Fruit fly (Drosophila melanogaster): ENCODE results near the gene NijA.
A peak's percentile ranks its signal among the peaks of the same experiment; 100 is the strongest.

NijA gene

dm6 chr3L:10683899-10684340 is 12.8 kb downstream of the NijA start (continued):
- TF ChIP-seq Lpt (GFP tag; optimal IDR thresholded peaks at IDR 0.05), result peak; percentile 77
- no peak for TF ChIP-seq Sox102F (GFP tag; optimal IDR thresholded peaks at IDR 0.05)
- peak; percentile 43 for TF ChIP-seq fd59A (GFP tag; optimal IDR thresholded peaks at IDR 0.05)
- peak; percentile 31 for TF ChIP-seq CG31627 (GFP tag; optimal IDR thresholded peaks at IDR 0.05)
- TF ChIP-seq net (GFP tag; optimal IDR thresholded peaks at IDR 0.05), result peak; percentile 67
- TF ChIP-seq Eip78C (GFP tag), result peak; percentile 87
- no peak for TF ChIP-seq CG8632 (GFP tag; optimal IDR thresholded peaks at IDR 0.05)
- peak; percentile 59 for TF ChIP-seq CG10669 (GFP tag; optimal IDR thresholded peaks at IDR 0.05)
- TF ChIP-seq CG6163 (GFP tag; IDR thresholded peaks at IDR 0.05), result peak; percentile 83
- TF ChIP-seq CG7368 (GFP tag; optimal IDR thresholded peaks at IDR 0.05), result peak; percentile 67
- peak; percentile 66 for TF ChIP-seq OdsH (GFP tag; optimal IDR thresholded peaks at IDR 0.05)
- TF ChIP-seq CG6276 (GFP tag; optimal IDR thresholded peaks at IDR 0.05), result peak; percentile 79

dm6 chr3L:10682725-10683367 is 13.8 kb downstream of the NijA start:
- TF ChIP-seq CG31627 (GFP tag; optimal IDR thresholded peaks at IDR 0.05) (peak; percentile 93), CG10669 (GFP tag; optimal IDR thresholded peaks at IDR 0.05) (peak; percentile 92), eg (GFP tag; IDR thresholded peaks at IDR 0.05) (peak; percentile 93), Met (GFP tag; optimal IDR thresholded peaks at IDR 0.05) (peak; percentile 96), Gug (GFP tag; IDR thresholded peaks at IDR 0.05) (peak; percentile 96), CG3919 (GFP tag; optimal IDR thresholded peaks at IDR 0.05) (peak; percentile 98), spab (GFP tag; optimal IDR thresholded peaks at IDR 0.05) (peak; percentile 97), Smox (GFP tag; optimal IDR thresholded peaks at IDR 0.05) (peak; percentile 96), CG10631 (GFP tag; optimal IDR thresholded peaks at IDR 0.05) (peak; percentile 98), Eip93F (GFP tag; optimal IDR thresholded peaks at IDR 0.05) (peak; percentile 71), vri (GFP tag; optimal IDR thresholded peaks at IDR 0.05) (peak; percentile 90), CG6276 (GFP tag; optimal IDR thresholded peaks at IDR 0.05) (peak; percentile 98), CG6808 (GFP tag; optimal IDR thresholded peaks at IDR 0.05) (peak; percentile 96), ss (GFP tag; optimal IDR thresholded peaks at IDR 0.05) (peak; percentile 94 to 96), Blimp-1 (GFP tag; optimal IDR thresholded peaks at IDR 0.05) (peak; percentile 92), CG15336 (GFP tag; IDR thresholded peaks at IDR 0.05) (peak; percentile 99), CG8319 (GFP tag; optimal IDR thresholded peaks at IDR 0.05) (peak; percentile 94), CG8119 (GFP tag; IDR thresholded peaks at IDR 0.05) (peak; percentile 99), Hr39 (GFP tag; optimal IDR thresholded peaks at IDR 0.05) (peak; percentile 91), dac (GFP tag; optimal IDR thresholded peaks at IDR 0.05) (peak; percentile 96), Eip78C (GFP tag) (peak; percentile 99), topi (GFP tag; optimal IDR thresholded peaks at IDR 0.05) (peak; percentile 94), CG11902 (GFP tag; optimal IDR thresholded peaks at IDR 0.05) (peak; percentile 96), CG8632 (GFP tag; optimal IDR thresholded peaks at IDR 0.05) (peak; percentile 98), salr (GFP tag; optimal IDR thresholded peaks at IDR 0.05) (peak; percentile 70 to 99), Sox14 (GFP tag; optimal IDR thresholded peaks at IDR 0.05) (peak; percentile 94), Ets21C (GFP tag; optimal IDR thresholded peaks at IDR 0.05) (peak; percentile 87), CG16779 (tag; optimal IDR thresholded peaks at IDR 0.05) (peak; percentile 96), CG6792 (GFP tag; optimal IDR thresholded peaks at IDR 0.05) (peak; percentile 97), Hr38 (GFP tag; optimal IDR thresholded peaks at IDR 0.05) (no peak), CG32006 (GFP tag; optimal IDR thresholded peaks at IDR 0.05) (peak; percentile 100), OdsH (GFP tag; optimal IDR thresholded peaks at IDR 0.05) (peak; percentile 98), CG6854 (GFP tag; optimal IDR thresholded peaks at IDR 0.05) (peak; percentile 95), Sox15 (GFP tag; optimal IDR thresholded peaks at IDR 0.05) (peak; percentile 97), Lpt (GFP tag; optimal IDR thresholded peaks at IDR 0.05) (peak; percentile 97), fd59A (GFP tag; optimal IDR thresholded peaks at IDR 0.05) (peak; percentile 93), fd85E (GFP tag; optimal IDR thresholded peaks at IDR 0.05) (peak; percentile 89), CG9139 (GFP tag; optimal IDR thresholded peaks at IDR 0.05) (peak; percentile 91), CG4318 (GFP tag; optimal IDR thresholded peaks at IDR 0.05) (peak; percentile 99), CG6163 (GFP tag; IDR thresholded peaks at IDR 0.05) (peak; percentile 94), fkh (GFP tag; optimal IDR thresholded peaks at IDR 0.05) (peak; percentile 92), lz (GFP tag; optimal IDR thresholded peaks at IDR 0.05) (peak; percentile 93), CG11294 (GFP tag; IDR thresholded peaks at IDR 0.05) (peak; percentile 93), pdm3 (GFP tag; optimal IDR thresholded peaks at IDR 0.05) (peak; percentile 94)
